Worm (Caenorhabditis elegans): Measurements from ENCODE around the gene cope-1.

cope-1 gene

ce11 chrIII:13385850-13386249 is 40.2 kb upstream of the cope-1 start, which contains the start of gene T03F6.4:
T03F6.4 (plus strand) TSS chrIII:13386150.
- TF ChIP-seq nhr-23 (tag; optimal IDR thresholded peaks at IDR 0.05) (no peak), unc-55 (GFP tag; optimal IDR thresholded peaks at IDR 0.05) (peak; percentile 32)

ce11 chrIII:13388621-13389020 is 37.4 kb upstream of the cope-1 start:
- TF ChIP-seq fos-1 (tag; optimal IDR thresholded peaks at IDR 0.05) (peak; percentile 53), ztf-11 (tag; optimal IDR thresholded peaks at IDR 0.05) (no peak), egl-27 (tag; optimal IDR thresholded peaks at IDR 0.05) (no peak)

ce11 chrIII:13389078-13389477 is 37.0 kb upstream of the cope-1 start, which contains the start of gene T03F6.3:
T03F6.3 (plus strand) TSS chrIII:13389395.
- TF ChIP-seq fos-1 (tag; optimal IDR thresholded peaks at IDR 0.05) (no peak), ceh-16 (tag; optimal IDR thresholded peaks at IDR 0.05) (no peak), peb-1 (tag; optimal IDR thresholded peaks at IDR 0.05) (no peak), nhr-129 (tag; optimal IDR thresholded peaks at IDR 0.05) (no peak), sma-3 (GFP tag; optimal IDR thresholded peaks at IDR 0.05) (no peak), sma-9 (GFP tag; optimal IDR thresholded peaks at IDR 0.05) (no peak), sma-9 (tag; optimal IDR thresholded peaks at IDR 0.05) (no peak), crh-2 (tag; optimal IDR thresholded peaks at IDR 0.05) (no peak), gmeb-1 (tag; optimal IDR thresholded peaks at IDR 0.05) (no peak)

ce11 chrIII:13390789-13391188 is 35.3 kb upstream of the cope-1 start:
- TF ChIP-seq sem-4 (tag; optimal IDR thresholded peaks at IDR 0.05) (no peak), sma-3 (GFP tag; optimal IDR thresholded peaks at IDR 0.05) (no peak), lsy-2 (tag; optimal IDR thresholded peaks at IDR 0.05) (no peak), ztf-11 (tag; optimal IDR thresholded peaks at IDR 0.05) (no peak), F13H6.1 (tag; optimal IDR thresholded peaks at IDR 0.05) (no peak), ztf-4 (tag; optimal IDR thresholded peaks at IDR 0.05) (no peak), ceh-16 (tag; optimal IDR thresholded peaks at IDR 0.05) (no peak), nhr-129 (tag; optimal IDR thresholded peaks at IDR 0.05) (no peak), elt-3 (tag; optimal IDR thresholded peaks at IDR 0.05) (no peak), zag-1 (tag; optimal IDR thresholded peaks at IDR 0.05) (no peak), nhr-10 (tag; optimal IDR thresholded peaks at IDR 0.05) (no peak), nhr-23 (tag; optimal IDR thresholded peaks at IDR 0.05) (no peak), mdl-1 (tag; optimal IDR thresholded peaks at IDR 0.05) (no peak), ceh-82 (tag; optimal IDR thresholded peaks at IDR 0.05) (no peak), R02D3.7 (tag; optimal IDR thresholded peaks at IDR 0.05) (no peak), lin-11 (tag; optimal IDR thresholded peaks at IDR 0.05) (no peak), mab-5 (tag; optimal IDR thresholded peaks at IDR 0.05) (no peak)

- TF ChIP-seq mab-5 (tag; optimal IDR thresholded peaks at IDR 0.05) (no peak), lin-13 (GFP tag; optimal IDR thresholded peaks at IDR 0.05) (no peak), sem-4 (tag; optimal IDR thresholded peaks at IDR 0.05) (no peak), F13H6.1 (tag; optimal IDR thresholded peaks at IDR 0.05) (no peak), R02D3.7 (tag; optimal IDR thresholded peaks at IDR 0.05) (no peak), ceh-82 (tag; optimal IDR thresholded peaks at IDR 0.05) (no peak), sma-9 (GFP tag; optimal IDR thresholded peaks at IDR 0.05) (no peak), sma-9 (tag; optimal IDR thresholded peaks at IDR 0.05) (no peak), nhr-12 (tag; optimal IDR thresholded peaks at IDR 0.05) (no peak), nhr-77 (tag; optimal IDR thresholded peaks at IDR 0.05) (no peak), peb-1 (tag; optimal IDR thresholded peaks at IDR 0.05) (no peak), gmeb-1 (tag; optimal IDR thresholded peaks at IDR 0.05) (no peak), fos-1 (tag; optimal IDR thresholded peaks at IDR 0.05) (no peak), ztf-1 (GFP tag; conservative IDR thresholded peaks at IDR 0.05) (no peak), zag-1 (tag; optimal IDR thresholded peaks at IDR 0.05) (no peak), nhr-129 (tag; optimal IDR thresholded peaks at IDR 0.05) (no peak), nhr-6 (tag; optimal IDR thresholded peaks at IDR 0.05) (no peak), elt-3 (tag; optimal IDR thresholded peaks at IDR 0.05) (no peak), blmp-1 (tag; optimal IDR thresholded peaks at IDR 0.05; ENCODE audit: insufficient read depth) (no peak)
These were observed 32.8 kb upstream of the cope-1 start, which contains the start of gene dnj-17 for ce11 chrIII:13393239-13393638. dnj-17 (minus strand) TSS chrIII:13393339.

- TF ChIP-seq nhr-129 (tag; optimal IDR thresholded peaks at IDR 0.05) (no peak), mbf-1 (tag; optimal IDR thresholded peaks at IDR 0.05) (no peak), R02D3.7 (tag; optimal IDR thresholded peaks at IDR 0.05) (no peak), egl-27 (tag; optimal IDR thresholded peaks at IDR 0.05) (no peak)
These were observed 32.4 kb upstream of the cope-1 start, which contains the start of gene qdpr-1 for ce11 chrIII:13393647-13394046. qdpr-1 (plus strand) TSS chrIII:13393910.

Data from whole organism, L2 larva.